Fruit fly (Drosophila melanogaster): ENCODE measurements around the gene CCT2.

- TF ChIP-seq CG14710 (tag; optimal IDR thresholded peaks at IDR 0.05) = no peak
- TF ChIP-seq ERR (GFP tag; optimal IDR thresholded peaks at IDR 0.05) = no peak
- TF ChIP-seq CG4730 (GFP tag; IDR thresholded peaks at IDR 0.05) = no peak
- TF ChIP-seq CG11093 (GFP tag; IDR thresholded peaks at IDR 0.05) = no peak
- TF ChIP-seq psq (GFP tag; optimal IDR thresholded peaks at IDR 0.05) = no peak
- no peak for TF ChIP-seq Med (GFP tag)
- TF ChIP-seq Ravus (GFP tag; IDR thresholded peaks at IDR 0.05) = no peak
- TF ChIP-seq CG15269 (tag; optimal IDR thresholded peaks at IDR 0.05) = no peak
- TF ChIP-seq cg (GFP tag; optimal IDR thresholded peaks at IDR 0.05) = no peak
- TF ChIP-seq emc (GFP tag; optimal IDR thresholded peaks at IDR 0.05) = no peak
- no peak for TF ChIP-seq tin (GFP tag; optimal IDR thresholded peaks at IDR 0.05)
- no peak for TF ChIP-seq CG2875 (GFP tag; optimal IDR thresholded peaks at IDR 0.05)
- no peak for TF ChIP-seq Dek (tag; optimal IDR thresholded peaks at IDR 0.05)
- no peak for TF ChIP-seq CG8478 (optimal IDR thresholded peaks at IDR 0.05)
Observed at dm6 chrX:9071308-9071707, 18.0 kb upstream of the CCT2 start, which contains the start of gene CG10970.
